Fruit fly (Drosophila melanogaster) whole organism, embryonic: ENCODE measurements around the gene Drs.

Experiments
- Asciz ChIP-seq: fragments of 200-800 bp; sonication (Bioruptor generic); optimal IDR thresholded peaks from 2 replicates; lab custom pipeline; 2017; ENCODE audit warnings: missing biosample characterization, mild to moderate bottlenecking, missing genetic modification characterization, missing genetic modification reagents
- Atf3 ChIP-seq: fragments of 200-800 bp; sonication (Bioruptor generic); optimal IDR thresholded peaks from 3 replicates; lab custom pipeline; 2016; ENCODE audit warnings: missing biosample characterization, missing genetic modification characterization
- CG11456 ChIP-seq: fragments of 200-800 bp; sonication (Bioruptor generic); IDR thresholded peaks from 3 replicates; pipeline ENCODE4 v1.3.6; 2022; ENCODE audit warnings: missing biosample characterization, missing genetic modification characterization
- CG12104 ChIP-seq: fragments of 200-800 bp; sonication (Bioruptor generic); optimal IDR thresholded peaks from 3 replicates; lab custom pipeline; 2016; ENCODE audit warnings: missing biosample characterization, missing genetic modification characterization
- CG12155 ChIP-seq: fragments of 200-800 bp; sonication (Bioruptor generic); optimal IDR thresholded peaks from 3 replicates; lab custom pipeline; 2016; ENCODE audit warnings: missing biosample characterization, missing genetic modification characterization
- CG14050 ChIP-seq: fragments of 200-800 bp; sonication (Bioruptor generic); IDR thresholded peaks from 3 replicates; pipeline ENCODE4 v1.3.6; 2022; ENCODE audit warnings: missing biosample characterization, missing genetic modification characterization
- CG15269 ChIP-seq: fragments of 200-800 bp; sonication (Bioruptor generic); optimal IDR thresholded peaks from 2 replicates; lab custom pipeline; 2018; ENCODE audit warnings: missing biosample characterization, mild to moderate bottlenecking, missing genetic modification characterization, moderate library complexity
- CG16779 ChIP-seq: fragments of 200-800 bp; sonication (Bioruptor generic); IDR thresholded peaks from 2 replicates; pipeline ENCODE4 v1.3.6; 2022; ENCODE audit warnings: missing biosample characterization, missing genetic modification characterization
- CG18599 ChIP-seq: fragments of 200-800 bp; sonication (Bioruptor generic); optimal IDR thresholded peaks from 3 replicates; lab custom pipeline; 2017; ENCODE audit warnings: missing biosample characterization, missing genetic modification characterization, mild to moderate bottlenecking, moderate library complexity, missing genetic modification reagents
- CG18619 ChIP-seq: fragments of 200-800 bp; sonication (Bioruptor generic); optimal IDR thresholded peaks from 3 replicates; lab custom pipeline; 2017; ENCODE audit warnings: missing biosample characterization, mild to moderate bottlenecking, missing genetic modification characterization
- CG2199 ChIP-seq: fragments of 200-800 bp; sonication (Bioruptor generic); IDR thresholded peaks from 3 replicates; pipeline ENCODE4 v1.3.6; 2022; ENCODE audit warnings: missing biosample characterization, missing genetic modification characterization
- CG30431 ChIP-seq: fragments of 200-800 bp; sonication (Bioruptor generic); optimal IDR thresholded peaks from 2 replicates; lab custom pipeline; 2017; ENCODE audit warnings: missing biosample characterization, missing genetic modification characterization
- CG4282 ChIP-seq: fragments of 200-800 bp; sonication (Bioruptor generic); optimal IDR thresholded peaks from 2 replicates; lab custom pipeline; 2016; ENCODE audit warnings: missing biosample characterization, missing genetic modification characterization
- CG4854 ChIP-seq: fragments of 200-800 bp; sonication (Bioruptor generic); optimal IDR thresholded peaks from 2 replicates; lab custom pipeline; 2016; ENCODE audit warnings: missing biosample characterization, missing genetic modification characterization, inconsistent platforms
- CG5180 ChIP-seq: fragments of 200-800 bp; sonication (Bioruptor generic); optimal IDR thresholded peaks from 3 replicates; lab custom pipeline; 2017; ENCODE audit warnings: missing biosample characterization, missing genetic modification characterization, mild to moderate bottlenecking, moderate library complexity, missing genetic modification reagents
- CG6854 ChIP-seq: fragments of 200-800 bp; sonication (Bioruptor generic); optimal IDR thresholded peaks from 3 replicates; lab custom pipeline; 2017; ENCODE audit warnings: missing biosample characterization, mild to moderate bottlenecking, missing genetic modification characterization
- CG8359 ChIP-seq: fragments of 200-800 bp; sonication (Bioruptor generic); optimal IDR thresholded peaks from 2 replicates; lab custom pipeline; 2017; ENCODE audit warnings: missing biosample characterization, mild to moderate bottlenecking, missing genetic modification characterization, borderline replicate concordance
- CG9437 ChIP-seq: fragments of 200-800 bp; sonication (Bioruptor generic); optimal IDR thresholded peaks from 2 replicates; lab custom pipeline; 2018; ENCODE audit warnings: missing biosample characterization, mild to moderate bottlenecking, missing genetic modification characterization
- CG9609 ChIP-seq: fragments of 200-800 bp; sonication (Bioruptor generic); optimal IDR thresholded peaks from 3 replicates; lab custom pipeline; 2016; ENCODE audit warnings: missing biosample characterization, missing genetic modification characterization
- CoRest ChIP-seq: fragments of 200-800 bp; sonication (Bioruptor generic); optimal IDR thresholded peaks from 3 replicates; lab custom pipeline; 2018; ENCODE audit warnings: missing biosample characterization, mild to moderate bottlenecking, missing genetic modification characterization, moderate library complexity
- Dip3 ChIP-seq: fragments of 200-800 bp; sonication (Bioruptor generic); optimal IDR thresholded peaks from 3 replicates; lab custom pipeline; 2016; ENCODE audit warnings: missing biosample characterization, missing genetic modification characterization
- Fer3 ChIP-seq: fragments of 200-800 bp; sonication (Bioruptor generic); optimal IDR thresholded peaks from 2 replicates; lab custom pipeline; 2018; ENCODE audit warnings: missing biosample characterization, mild to moderate bottlenecking, missing genetic modification characterization, moderate library complexity
- H15 ChIP-seq: fragments of 200-800 bp; sonication (Bioruptor generic); IDR thresholded peaks from 3 replicates; pipeline ENCODE4 v1.3.6; 2022; ENCODE audit warnings: missing biosample characterization, missing genetic modification characterization
- Kr ChIP-seq: fragments of 200-800 bp; sonication (Bioruptor generic); optimal IDR thresholded peaks from 2 replicates; lab custom pipeline; 2017; ENCODE audit warnings: missing biosample characterization, mild to moderate bottlenecking, missing genetic modification characterization
- MESR4 ChIP-seq: fragments of 200-800 bp; sonication (Bioruptor generic); optimal IDR thresholded peaks from 2 replicates; lab custom pipeline; 2018; ENCODE audit warnings: missing biosample characterization, mild to moderate bottlenecking, missing genetic modification characterization, moderate library complexity
- Neu2 ChIP-seq: fragments of 200-800 bp; sonication (Bioruptor generic); optimal IDR thresholded peaks from 3 replicates; lab custom pipeline; 2016; ENCODE audit warnings: missing biosample characterization, missing genetic modification characterization, borderline replicate concordance
- Oli ChIP-seq: fragments of 200-800 bp; sonication (Bioruptor generic); optimal IDR thresholded peaks from 2 replicates; lab custom pipeline; 2018; ENCODE audit warnings: missing biosample characterization, mild to moderate bottlenecking, missing genetic modification characterization, moderate library complexity
- Poxn ChIP-seq: fragments of 200-800 bp; sonication (Bioruptor generic); IDR thresholded peaks from 2 replicates; pipeline ENCODE4 v1.3.6; 2022; ENCODE audit warnings: missing biosample characterization, missing genetic modification characterization
- Sox102F ChIP-seq: fragments of 200-800 bp; sonication (Bioruptor generic); optimal IDR thresholded peaks from 2 replicates; lab custom pipeline; 2018; ENCODE audit warnings: missing biosample characterization, mild to moderate bottlenecking, missing genetic modification characterization, moderate library complexity
- Vsx1 ChIP-seq: fragments of 200-800 bp; sonication (Bioruptor generic); optimal IDR thresholded peaks from 2 replicates; lab custom pipeline; 2017; ENCODE audit warnings: missing biosample characterization, mild to moderate bottlenecking, missing genetic modification characterization, missing genetic modification reagents
- ase ChIP-seq: fragments of 200-800 bp; sonication (Bioruptor generic); IDR thresholded peaks from 3 replicates; pipeline ENCODE4 v1.3.6; 2022; ENCODE audit warnings: missing biosample characterization, missing genetic modification characterization
- bcd ChIP-seq: fragments of 200-800 bp; sonication (Bioruptor generic); optimal IDR thresholded peaks from 2 replicates; lab custom pipeline; 2017; ENCODE audit warnings: missing biosample characterization, mild to moderate bottlenecking, missing genetic modification characterization
- bowl ChIP-seq: fragments of 200-800 bp; sonication (Bioruptor generic); IDR thresholded peaks from 2 replicates; pipeline ENCODE4 v1.3.6; 2022; ENCODE audit warnings: missing biosample characterization, missing genetic modification characterization
- cg ChIP-seq: fragments of 200-800 bp; sonication (Bioruptor generic); optimal IDR thresholded peaks from 3 replicates; lab custom pipeline; 2019; ENCODE audit warnings: missing biosample characterization, mild to moderate bottlenecking, missing genetic modification characterization, moderate library complexity
- emc ChIP-seq: fragments of 200-800 bp; sonication (Bioruptor generic); optimal IDR thresholded peaks from 2 replicates; lab custom pipeline; 2016; ENCODE audit warnings: missing biosample characterization, missing genetic modification characterization
- eyg ChIP-seq: fragments of 200-800 bp; sonication (Bioruptor generic); optimal IDR thresholded peaks from 3 replicates; lab custom pipeline; 2016; ENCODE audit warnings: missing biosample characterization, missing genetic modification characterization
- fru ChIP-seq: fragments of >200 bp; optimal IDR thresholded peaks from 2 replicates; lab custom pipeline; 2017
- gem ChIP-seq: fragments of 200-800 bp; sonication (Bioruptor generic); optimal IDR thresholded peaks from 2 replicates; lab custom pipeline; 2019; ENCODE audit warnings: missing biosample characterization, mild to moderate bottlenecking, missing genetic modification characterization, moderate library complexity
- gsb-n ChIP-seq: fragments of 200-800 bp; sonication (Bioruptor generic); optimal IDR thresholded peaks from 3 replicates; lab custom pipeline; 2018; ENCODE audit warnings: missing biosample characterization, mild to moderate bottlenecking, missing genetic modification characterization
- klu ChIP-seq: fragments of 200-800 bp; sonication (Bioruptor generic); IDR thresholded peaks from 2 replicates; pipeline ENCODE4 v1.3.6; 2022; ENCODE audit warnings: missing biosample characterization, missing genetic modification characterization
- nerfin-2 ChIP-seq: fragments of 200-800 bp; sonication (Bioruptor generic); IDR thresholded peaks from 2 replicates; pipeline ENCODE4 v1.3.6; 2022; ENCODE audit warnings: missing biosample characterization, missing genetic modification characterization; ENCODE audit not compliant: partially characterized antibody
- pnt ChIP-seq: fragments of 200-800 bp; sonication (Bioruptor generic); optimal IDR thresholded peaks from 3 replicates; lab custom pipeline; 2016; ENCODE audit warnings: missing biosample characterization, missing genetic modification characterization
- sisA ChIP-seq: fragments of 200-800 bp; sonication (Bioruptor generic); IDR thresholded peaks from 2 replicates; pipeline ENCODE4 v1.3.6; 2022; ENCODE audit warnings: missing biosample characterization, missing genetic modification characterization
- slbo ChIP-seq: fragments of 200-800 bp; sonication (Bioruptor generic); IDR thresholded peaks from 2 replicates; pipeline ENCODE4 v1.3.6; 2022; ENCODE audit warnings: missing biosample characterization, missing genetic modification characterization
- ssp ChIP-seq: fragments of 200-800 bp; sonication (Bioruptor generic); IDR thresholded peaks from 2 replicates; pipeline ENCODE4 v1.3.6; 2022; ENCODE audit warnings: missing biosample characterization, missing genetic modification characterization
- zf30C ChIP-seq: fragments of 200-800 bp; sonication (Bioruptor generic); optimal IDR thresholded peaks from 3 replicates; lab custom pipeline; 2018; ENCODE audit warnings: missing biosample characterization, mild to moderate bottlenecking, missing genetic modification characterization
- zfh1 ChIP-seq: fragments of 200-800 bp; sonication (Bioruptor generic); IDR thresholded peaks from 3 replicates; pipeline ENCODE4 v1.3.6; 2022; ENCODE audit warnings: missing biosample characterization, missing genetic modification characterization

The Drs gene

DNA sequence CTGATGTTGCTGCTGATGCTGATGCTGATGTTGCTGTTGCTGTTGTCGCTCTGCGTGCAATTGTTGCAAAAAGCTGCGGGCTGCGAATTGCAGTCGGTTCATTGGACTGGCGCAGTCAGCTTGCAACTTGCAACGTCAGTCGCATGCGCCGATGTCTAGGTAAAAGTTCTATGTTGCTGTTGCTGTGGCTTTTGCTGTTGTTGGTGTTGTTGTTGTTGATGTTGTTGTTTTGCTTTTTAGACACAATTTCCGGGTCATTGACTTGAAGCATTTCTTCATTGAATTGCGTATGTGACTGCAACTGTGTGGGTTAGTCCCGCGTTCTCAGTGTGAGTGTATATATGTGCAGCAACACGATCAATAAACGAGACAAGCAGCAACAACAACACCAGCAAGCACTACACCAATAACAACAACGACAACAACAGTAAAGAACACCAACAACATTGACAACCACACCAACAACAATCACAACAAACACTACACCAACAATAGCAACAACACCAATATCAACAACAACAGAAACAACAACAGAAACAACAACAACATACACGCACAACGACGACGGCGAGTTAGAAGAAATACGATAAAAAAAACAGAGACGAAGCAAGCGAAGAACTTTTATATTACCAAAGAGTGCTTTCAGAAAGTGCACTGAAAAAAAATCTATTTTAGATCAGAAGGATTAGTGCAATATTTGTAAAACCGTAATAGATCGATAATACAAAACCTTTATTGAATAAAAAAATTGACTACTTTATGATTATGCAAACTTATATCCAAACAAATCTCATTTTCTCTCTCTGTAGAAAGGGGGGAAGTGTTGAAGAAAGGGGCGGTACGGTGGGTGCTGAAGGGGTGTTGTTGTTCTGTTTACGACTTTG is 24.8 kb downstream of the Drs start (continued):
- TF ChIP-seq bcd (GFP tag; lab: Kevin White, UChicago) (peak; percentile 66), gsb-n (tag; lab: Kevin White, UChicago) (peak; percentile 87), zfh1 (GFP tag; lab: Robert Waterston, UW) (peak; percentile 94), CG9609 (GFP tag; lab: Kevin White, UChicago) (no peak), ase (GFP tag; lab: Robert Waterston, UW) (peak; percentile 78), H15 (GFP tag; lab: Robert Waterston, UW) (peak; percentile 63), CG9437 (GFP tag; lab: Kevin White, UChicago) (peak; percentile 79), CG18619 (GFP tag; lab: Kevin White, UChicago) (no peak), Fer3 (tag; lab: Kevin White, UChicago) (peak; percentile 62), CG6854 (GFP tag; lab: Kevin White, UChicago) (no peak), gem (peak; percentile 89), Neu2 (GFP tag; lab: Kevin White, UChicago) (no peak), CG11456 (peak; percentile 62), Vsx1 (GFP tag; lab: Kevin White, UChicago) (no peak), CG4282 (GFP tag; lab: Kevin White, UChicago) (no peak), emc (GFP tag; lab: Kevin White, UChicago) (no peak), CG12104 (GFP tag; lab: Kevin White, UChicago) (peak; percentile 77), CG4854 (GFP tag; lab: Kevin White, UChicago) (peak; percentile 62), CoRest (tag; lab: Kevin White, UChicago) (peak; percentile 90), sisA (peak; percentile 90), CG18599 (GFP tag; lab: Kevin White, UChicago) (peak; percentile 60), Atf3 (no peak), Poxn (GFP tag; lab: Robert Waterston, UW) (no peak), cg (GFP tag; lab: Kevin White, UChicago) (peak; percentile 82), zf30C (GFP tag; lab: Kevin White, UChicago) (peak; percentile 86)

DNA sequence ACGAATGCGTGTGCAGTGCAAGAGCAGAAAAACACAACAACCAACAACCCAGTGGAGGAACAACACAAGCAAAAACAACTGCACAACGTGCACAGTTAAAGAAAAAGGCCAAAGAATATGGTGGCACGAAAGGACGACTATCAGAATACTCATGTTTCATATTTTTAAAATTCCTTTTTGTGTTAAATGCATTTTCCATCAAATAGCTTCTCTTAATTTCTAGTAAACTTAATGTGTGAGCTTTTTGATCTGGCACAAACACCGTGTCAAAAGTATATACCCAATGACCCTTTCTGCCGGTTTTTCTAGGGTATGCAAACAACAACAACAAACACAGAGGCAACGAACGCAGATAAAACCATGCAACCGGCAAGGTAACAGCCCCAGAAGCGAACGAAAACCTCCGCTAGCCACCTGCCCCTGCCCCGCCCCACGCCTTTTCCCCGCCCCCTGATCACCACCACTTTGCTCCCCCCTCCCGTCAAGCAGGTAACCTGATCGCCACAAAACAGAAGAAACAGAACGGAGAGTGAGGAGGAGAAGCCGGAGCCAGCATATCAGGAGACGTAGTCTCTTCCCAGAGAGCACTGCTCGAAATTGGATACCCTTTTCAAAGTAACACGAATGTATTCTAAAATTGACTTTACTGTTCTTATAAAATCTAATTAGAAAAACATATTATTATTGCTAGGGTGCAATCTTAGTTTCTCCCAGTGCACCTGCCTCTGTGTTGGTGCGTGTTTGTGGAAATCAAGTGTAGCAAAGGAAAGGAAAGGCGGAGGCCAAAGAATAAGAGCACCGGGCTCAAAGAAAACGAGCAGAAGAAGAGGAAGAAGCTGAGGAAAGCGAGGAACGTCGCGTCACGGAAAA is 25.7 kb downstream of the Drs start:
- TF ChIP-seq Sox102F (GFP tag; lab: Kevin White, UChicago) (peak; percentile 91), Dip3 (GFP tag; lab: Kevin White, UChicago) (no peak), CG14050 (GFP tag; lab: Robert Waterston, UW) (peak; percentile 82), eyg (GFP tag; lab: Kevin White, UChicago) (peak; percentile 7), CG15269 (tag; lab: Kevin White, UChicago) (peak; percentile 78), CG30431 (GFP tag; lab: Kevin White, UChicago) (peak; percentile 97), CG5180 (GFP tag; lab: Kevin White, UChicago) (peak; percentile 16), MESR4 (peak; percentile 38), nerfin-2 (GFP tag; lab: Robert Waterston, UW) (no peak), Oli (tag; lab: Kevin White, UChicago) (peak; percentile 94), CG8359 (GFP tag; lab: Kevin White, UChicago) (peak; percentile 79), slbo (GFP tag; lab: Robert Waterston, UW) (peak; percentile 46), ssp (peak; percentile 77), fru (lab: Kevin White, UChicago) (no peak), bowl (GFP tag; lab: Robert Waterston, UW) (peak; percentile 82), pnt (GFP tag; lab: Kevin White, UChicago) (peak; percentile 94), CG2199 (peak; percentile 64), Asciz (GFP tag; lab: Kevin White, UChicago) (peak; percentile 80), CG12155 (peak; percentile 75), CG18619 (GFP tag; lab: Kevin White, UChicago) (peak; percentile 84), CG16779 (no peak), Kr (GFP tag; lab: Kevin White, UChicago) (peak; percentile 76), klu (GFP tag; lab: Robert Waterston, UW) (peak; percentile 57; the same call in 1 of the 2 replicates)
